Fruit fly (Drosophila melanogaster) whole organism: ENCODE data around the gene CG42272.

Experiments used
- CG8478 ChIP-seq: fragments of >200 bp; optimal IDR thresholded peaks from 2 replicates; lab custom pipeline; 2018; ENCODE audit warnings: inconsistent platforms
- Dll ChIP-seq: fragments of >200 bp; optimal IDR thresholded peaks from 2 replicates; lab custom pipeline; 2017
- EcR ChIP-seq, 2 experiments: fragments of >200 bp; optimal IDR thresholded peaks; 2 replicates each; lab custom pipeline; 2017; ENCODE audit warnings: missing biosample characterization in 2 of 2, missing genetic modification characterization in 2 of 2, missing genetic modification reagents in 2 of 2
- pan ChIP-seq: fragments of >200 bp; optimal IDR thresholded peaks from 2 replicates; lab custom pipeline; 2017
- psq ChIP-seq: fragments of >200 bp; optimal IDR thresholded peaks from 2 replicates; lab custom pipeline; 2017
- usp ChIP-seq: fragments of >200 bp; optimal IDR thresholded peaks from 2 replicates; lab custom pipeline; 2017; ENCODE audit warnings: missing biosample characterization, missing genetic modification characterization, mixed read lengths

DNA sequence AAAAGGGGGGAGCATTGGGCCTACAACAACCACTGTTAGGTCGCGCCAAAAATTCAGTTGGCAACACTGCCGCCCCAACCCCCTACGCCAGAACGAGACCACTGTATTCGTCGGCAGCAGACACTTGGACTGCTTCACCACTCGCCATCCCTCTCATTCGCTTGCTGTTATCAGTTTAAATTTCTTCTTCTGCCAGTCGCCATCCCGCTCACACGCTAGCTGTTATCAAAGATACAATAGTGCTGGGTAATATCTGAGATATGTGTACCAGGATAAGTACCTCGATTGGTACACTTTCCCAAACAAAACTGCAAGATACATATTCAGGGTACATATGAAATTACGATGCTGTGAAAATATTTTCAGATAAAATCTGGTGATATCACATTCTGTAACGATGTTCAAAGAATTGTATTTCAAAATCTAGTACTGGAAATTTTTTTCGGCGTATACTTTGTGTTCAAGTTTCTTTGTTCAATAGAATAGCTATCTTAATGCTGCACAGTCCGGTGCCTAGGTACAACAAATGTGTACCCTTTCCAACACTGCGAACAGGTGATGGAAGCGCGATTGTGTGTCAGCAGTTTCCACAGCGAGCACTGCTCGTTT lies 31.9 kb upstream of the CG42272 start:
- TF ChIP-seq CG8478 (lab: Kevin White, UChicago) (peak; percentile 97), psq (no peak), EcR (GFP tag; optimal IDR thresholded peaks at IDR 0.05; lab: Kevin White, UChicago) (no peak), pan (no peak), Dll (lab: Kevin White, UChicago) (no peak), usp (GFP tag; lab: Kevin White, UChicago) (no peak)
